Worm (Caenorhabditis elegans): ENCODE results near the gene grl-10.

- no peak for TF ChIP-seq jun-1 (tag; optimal IDR thresholded peaks at IDR 0.05)
- no peak for TF ChIP-seq snpc-1.2 (GFP tag; IDR thresholded peaks at IDR 0.05)
- no peak for TF ChIP-seq zip-2 (tag; optimal IDR thresholded peaks at IDR 0.05)
Observed at ce11 chrV:7819585-7819984, 45.2 kb downstream of the grl-10 start.
